Fruit fly (Drosophila melanogaster): ENCODE results near the gene CG4098.

Gene CG4098

DNA sequence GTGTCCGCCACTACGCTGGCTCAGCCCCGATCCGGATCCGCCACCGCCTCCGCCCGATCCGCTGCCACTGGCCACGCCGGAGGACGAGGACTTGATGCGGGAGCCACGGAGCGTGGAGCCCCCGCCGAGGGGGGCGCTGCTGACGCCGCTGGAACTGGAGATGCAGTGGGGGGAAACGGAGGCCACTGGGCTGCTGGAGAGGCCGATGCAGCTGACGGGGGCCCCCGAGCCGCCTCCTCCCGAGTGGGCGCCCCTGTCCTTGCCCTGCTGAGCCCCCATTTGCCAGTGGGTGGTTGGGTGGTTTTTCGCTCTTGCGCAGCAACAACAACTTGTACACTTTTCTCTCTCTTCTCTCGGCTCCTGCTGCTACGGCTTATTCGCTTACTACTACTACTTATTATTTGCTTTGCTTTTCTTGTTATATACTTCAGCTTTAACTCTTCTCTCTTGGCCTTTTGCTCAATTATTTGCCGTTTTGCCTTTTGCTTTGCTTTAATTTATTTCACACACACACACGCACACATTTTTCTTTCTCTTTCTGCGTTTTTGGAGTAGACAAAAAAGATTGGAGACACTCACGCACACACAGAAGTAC is 37.8 kb upstream of the CG4098 start (continued):
- TF ChIP-seq lmd (GFP tag; IDR thresholded peaks at IDR 0.05) = 0 out of 2 replicates have a peak, but pooled peaks have one; percentile 26
- no peak for TF ChIP-seq corto (GFP tag; optimal IDR thresholded peaks at IDR 0.05)
- TF ChIP-seq chinmo (GFP tag; IDR thresholded peaks at IDR 0.05; ENCODE audit: partially characterized antibody) = 0 out of 4 replicates have a peak, but pooled peaks have one; percentile 17
- TF ChIP-seq CG4854 (GFP tag; optimal IDR thresholded peaks at IDR 0.05) = no peak
- TF ChIP-seq CG32532 (GFP tag; IDR thresholded peaks at IDR 0.05) = peak; percentile 34; the same call in 1 of the 2 replicates
- no peak for TF ChIP-seq Sry-δ (GFP tag; optimal IDR thresholded peaks at IDR 0.05)
- 0 out of 2 replicates have a peak, but pooled peaks have one; percentile 16 for TF ChIP-seq CG5953 (GFP tag; IDR thresholded peaks at IDR 0.05)
- TF ChIP-seq chif (GFP tag; optimal IDR thresholded peaks at IDR 0.05) = peak in 1 of 2 experiments; percentile 2
- no peak for TF ChIP-seq tna (GFP tag; IDR thresholded peaks at IDR 0.05; ENCODE audit: partially characterized antibody)
- 0 out of 3 replicates have a peak, but pooled peaks have one; percentile 11 for TF ChIP-seq CG2889 (GFP tag; IDR thresholded peaks at IDR 0.05)
- 0 out of 3 replicates have a peak, but pooled peaks have one; percentile 27 for TF ChIP-seq dysf (GFP tag; IDR thresholded peaks at IDR 0.05)
- TF ChIP-seq Antp (GFP tag; optimal IDR thresholded peaks at IDR 0.05) = peak; percentile 2
- no peak for TF ChIP-seq E2f2 (GFP tag; IDR thresholded peaks at IDR 0.05)
- peak; percentile 74 for TF ChIP-seq crol (GFP tag; IDR thresholded peaks at IDR 0.05)
- peak; percentile 32; the same call in 1 of the 2 replicates for TF ChIP-seq Drgx (GFP tag; IDR thresholded peaks at IDR 0.05)
- TF ChIP-seq cg (GFP tag; optimal IDR thresholded peaks at IDR 0.05) = peak; percentile 82
- TF ChIP-seq gro (GFP tag; optimal IDR thresholded peaks at IDR 0.05) = no peak
- no peak for TF ChIP-seq B-H2 (GFP tag; optimal IDR thresholded peaks at IDR 0.05)
- no peak for TF ChIP-seq CG3838 (GFP tag; optimal IDR thresholded peaks at IDR 0.05)
- 0 out of 2 replicates have a peak, but pooled peaks have one; percentile 19 for TF ChIP-seq nerfin-2 (GFP tag; IDR thresholded peaks at IDR 0.05; ENCODE audit: partially characterized antibody)
- peak; percentile 11 for TF ChIP-seq pb (GFP tag; optimal IDR thresholded peaks at IDR 0.05)
- no peak for TF ChIP-seq lab (GFP tag; optimal IDR thresholded peaks at IDR 0.05)
- no peak for TF ChIP-seq CG4282 (GFP tag; optimal IDR thresholded peaks at IDR 0.05)
- no peak for TF ChIP-seq CG1603 (tag; optimal IDR thresholded peaks at IDR 0.05)
- no peak for TF ChIP-seq Poxn (GFP tag; IDR thresholded peaks at IDR 0.05)
- TF ChIP-seq exex (tag; optimal IDR thresholded peaks at IDR 0.05) = no peak
- TF ChIP-seq Lpt (GFP tag; optimal IDR thresholded peaks at IDR 0.05) = no peak
- no peak for TF ChIP-seq ci (GFP tag; IDR thresholded peaks at IDR 0.05)
- TF ChIP-seq Trl (optimal IDR thresholded peaks at IDR 0.05) = peak; percentile 25 to 62
- no peak for TF ChIP-seq Trl (GFP tag; optimal IDR thresholded peaks at IDR 0.05)
- no peak for TF ChIP-seq MTF-1 (GFP tag; optimal IDR thresholded peaks at IDR 0.05; ENCODE audit: borderline replicate concordance)
- TF ChIP-seq Awh (GFP tag; IDR thresholded peaks at IDR 0.05) = no peak
- no peak for TF ChIP-seq Fer3 (tag; optimal IDR thresholded peaks at IDR 0.05)
- TF ChIP-seq sr (GFP tag; IDR thresholded peaks at IDR 0.05) = no peak
- no peak for TF ChIP-seq stwl (tag; optimal IDR thresholded peaks at IDR 0.05)
- 0 out of 2 replicates have a peak, but pooled peaks have one; percentile 30 for TF ChIP-seq ara (GFP tag; IDR thresholded peaks at IDR 0.05)
- TF ChIP-seq lilli (GFP tag; optimal IDR thresholded peaks at IDR 0.05) = no peak
- no peak for TF ChIP-seq sd (tag; optimal IDR thresholded peaks at IDR 0.05)
- peak in 1 of 2 experiments; percentile 31 for TF ChIP-seq dpn (GFP tag; optimal IDR thresholded peaks at IDR 0.05)
- TF ChIP-seq wek (GFP tag; optimal IDR thresholded peaks at IDR 0.05) = no peak
- TF ChIP-seq Deaf1 (tag; optimal IDR thresholded peaks at IDR 0.05) = no peak
- TF ChIP-seq CG15269 (tag; optimal IDR thresholded peaks at IDR 0.05) = no peak
- TF ChIP-seq sc (optimal IDR thresholded peaks at IDR 0.05) = no peak
- TF ChIP-seq sc (GFP tag; optimal IDR thresholded peaks at IDR 0.05) = no peak
- TF ChIP-seq CG11456 (GFP tag; IDR thresholded peaks at IDR 0.05) = peak; percentile 60; the same call in 1 of the 3 replicates
- TF ChIP-seq Atf6 (GFP tag; IDR thresholded peaks at IDR 0.05) = no peak
- peak; percentile 89 for TF ChIP-seq Hr39 (optimal IDR thresholded peaks at IDR 0.05)
- no peak for TF ChIP-seq pzg (GFP tag; optimal IDR thresholded peaks at IDR 0.05)
